Worm (Caenorhabditis elegans): Measurements from ENCODE around the gene pde-12.
"Not testable (repeated sequence)": the region's sequence is repeated elsewhere in the genome, so short reads cannot be mapped to it uniquely, and the experiment has no call there.

DNA sequence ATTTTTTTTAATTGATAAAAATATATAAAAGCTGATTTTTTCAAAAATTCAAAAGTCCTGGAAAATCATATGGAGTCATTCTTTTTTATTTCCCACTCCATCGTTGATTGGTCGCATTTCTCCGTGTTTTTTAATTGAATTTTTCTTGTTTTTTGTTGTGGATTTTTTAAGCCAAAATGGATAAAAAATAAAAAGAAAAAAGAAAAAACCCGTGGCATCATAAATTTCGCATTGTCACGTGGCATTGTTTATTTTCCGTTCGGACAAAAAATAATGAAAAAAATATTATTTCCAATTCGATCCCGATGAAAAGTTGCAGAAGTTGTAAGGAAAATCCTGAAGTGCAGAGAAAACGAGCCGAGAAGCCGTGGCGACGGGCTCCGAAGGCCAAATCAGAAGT, 39.2 kb downstream of the pde-12 start, which contains the start of gene klp-7:
- TF ChIP-seq mls-2 (tag; optimal IDR thresholded peaks at IDR 0.05); unc-62 (GFP tag; optimal IDR thresholded peaks at IDR 0.05); nhr-76 (tag; optimal IDR thresholded peaks at IDR 0.05); zip-8 (tag; optimal IDR thresholded peaks at IDR 0.05); ztf-11 (tag; optimal IDR thresholded peaks at IDR 0.05); snpc-4 (tag; optimal IDR thresholded peaks at IDR 0.05); pha-4 (tag; optimal IDR thresholded peaks at IDR 0.05): not testable (repeated sequence)

All from whole organism, mixed stage, embryonic.